Worm (Caenorhabditis elegans) whole organism, late embryonic: ENCODE results near the gene C52E2.5.

Experiments used
- C08G9.2 ChIP-seq: sonication (generic microtip); optimal IDR thresholded peaks from 2 replicates; lab custom pipeline; 2016; ENCODE audit warnings: mild to moderate bottlenecking, missing genetic modification characterization, moderate library complexity, missing compliant biosample characterization
- F13H6.1 ChIP-seq: sonication (generic microtip); optimal IDR thresholded peaks from 2 replicates; lab custom pipeline; 2016; ENCODE audit warnings: missing genetic modification characterization, missing compliant biosample characterization
- K02D7.2 ChIP-seq: sonication (generic microtip); optimal IDR thresholded peaks from 2 replicates; lab custom pipeline; 2017; ENCODE audit warnings: mild to moderate bottlenecking, missing genetic modification characterization, missing compliant biosample characterization
- K09A11.1 ChIP-seq: sonication (generic microtip); optimal IDR thresholded peaks from 2 replicates; lab custom pipeline; 2017; ENCODE audit warnings: antibody characterized with exemption, mild to moderate bottlenecking, missing genetic modification characterization, missing compliant biosample characterization; ENCODE audit not compliant: insufficient read depth
- T23F11.4 ChIP-seq: fragments of 200-800 bp; sonication (Bioruptor generic); optimal IDR thresholded peaks from 2 replicates; lab custom pipeline; 2018; ENCODE audit warnings: mild to moderate bottlenecking, missing genetic modification characterization, missing compliant biosample characterization
- Y22D7AL.16 ChIP-seq: sonication (generic microtip); optimal IDR thresholded peaks from 2 replicates; lab custom pipeline; 2016; ENCODE audit warnings: missing genetic modification characterization, missing compliant biosample characterization
- ceh-18 ChIP-seq: sonication (generic microtip); optimal IDR thresholded peaks from 2 replicates; lab custom pipeline; 2016; ENCODE audit warnings: missing genetic modification characterization, missing compliant biosample characterization
- ceh-2 ChIP-seq: sonication (generic microtip); optimal IDR thresholded peaks from 2 replicates; lab custom pipeline; 2016; ENCODE audit warnings: missing genotype, missing genetic modification characterization, missing compliant biosample characterization
- ceh-30 ChIP-seq: fragments of 150-350 bp; optimal IDR thresholded peaks from 2 replicates; lab custom pipeline; 2014; ENCODE audit warnings: missing biosample characterization, missing genetic modification characterization
- ceh-34 ChIP-seq: sonication (generic microtip); optimal IDR thresholded peaks from 2 replicates; lab custom pipeline; 2016; ENCODE audit warnings: mild to moderate bottlenecking, missing genetic modification characterization, missing compliant biosample characterization
- ceh-45 ChIP-seq: fragments of 200-800 bp; sonication (Bioruptor generic); IDR thresholded peaks from 2 replicates; pipeline ENCODE4 v1.3.6; 2022; ENCODE audit warnings: missing genetic modification reagents, missing genetic modification characterization, missing compliant biosample characterization
- ceh-9 ChIP-seq: sonication (generic microtip); optimal IDR thresholded peaks from 2 replicates; lab custom pipeline; 2016; ENCODE audit warnings: mild to moderate bottlenecking, missing genetic modification characterization, inconsistent platforms, missing compliant biosample characterization
- dve-1 ChIP-seq: sonication (generic microtip); optimal IDR thresholded peaks from 2 replicates; lab custom pipeline; 2017; ENCODE audit warnings: antibody characterized with exemption, mild to moderate bottlenecking, missing genetic modification characterization, missing compliant biosample characterization
- fkh-10 ChIP-seq: fragments of 150-350 bp; optimal IDR thresholded peaks from 2 replicates; lab custom pipeline; 2014; ENCODE audit warnings: missing biosample characterization, missing genetic modification reagents, missing genetic modification characterization
- hlh-30 ChIP-seq: sonication (generic microtip); optimal IDR thresholded peaks from 2 replicates; lab custom pipeline; 2017; ENCODE audit warnings: antibody characterized with exemption, missing genetic modification characterization, missing compliant biosample characterization; ENCODE audit not compliant: insufficient read depth
- lim-6 ChIP-seq: sonication (generic microtip); optimal IDR thresholded peaks from 2 replicates; lab custom pipeline; 2016; ENCODE audit warnings: missing genetic modification characterization, missing compliant biosample characterization
- madf-2 ChIP-seq: sonication (generic microtip); optimal IDR thresholded peaks from 2 replicates; lab custom pipeline; 2017; ENCODE audit warnings: missing genetic modification characterization, missing compliant biosample characterization
- nfya-1 ChIP-seq: sonication (generic microtip); optimal IDR thresholded peaks from 2 replicates; lab custom pipeline; 2017; ENCODE audit warnings: missing genetic modification characterization, mild to moderate bottlenecking, missing compliant biosample characterization, antibody characterized with exemption, moderate library complexity
- nhr-11 ChIP-seq: fragments of 150-350 bp; optimal IDR thresholded peaks from 2 replicates; lab custom pipeline; 2014; ENCODE audit warnings: missing biosample characterization, missing genetic modification characterization
- npax-4 ChIP-seq: sonication (generic microtip); optimal IDR thresholded peaks from 2 replicates; lab custom pipeline; 2016; ENCODE audit warnings: missing genetic modification characterization, missing compliant biosample characterization
- pag-3 ChIP-seq: sonication (generic microtip); optimal IDR thresholded peaks from 2 replicates; lab custom pipeline; 2016; ENCODE audit warnings: missing compliant biosample characterization, missing genetic modification characterization, borderline replicate concordance
- pax-1 ChIP-seq: fragments of 150-350 bp; optimal IDR thresholded peaks from 2 replicates; lab custom pipeline; 2014; ENCODE audit warnings: missing biosample characterization, missing genetic modification characterization
- pqm-1 ChIP-seq: sonication (generic microtip); optimal IDR thresholded peaks from 2 replicates; lab custom pipeline; 2016; ENCODE audit warnings: missing genetic modification characterization, missing compliant biosample characterization
- rnt-1 ChIP-seq: sonication (generic microtip); optimal IDR thresholded peaks from 2 replicates; lab custom pipeline; 2016; ENCODE audit warnings: missing genetic modification characterization, missing compliant biosample characterization
- sox-4 ChIP-seq: sonication (generic microtip); optimal IDR thresholded peaks from 2 replicates; lab custom pipeline; 2017; ENCODE audit warnings: mild to moderate bottlenecking, missing genetic modification characterization, inconsistent platforms, missing compliant biosample characterization
- syd-9 ChIP-seq: sonication (generic microtip); optimal IDR thresholded peaks from 2 replicates; lab custom pipeline; 2016; ENCODE audit warnings: mild to moderate bottlenecking, missing genetic modification characterization, moderate library complexity, missing compliant biosample characterization
- tbx-2 ChIP-seq: sonication (generic microtip); optimal IDR thresholded peaks from 2 replicates; lab custom pipeline; 2016; ENCODE audit warnings: missing genetic modification characterization, missing compliant biosample characterization
- unc-3 ChIP-seq, 2 experiments: fragments of 200-800 bp in 1 of 2; sonication (Bioruptor generic) in 1 of 2; sonication (generic microtip) in 1 of 2; conservative IDR thresholded peaks in 1 of 2; optimal IDR thresholded peaks in 1 of 2; 2 replicates each; pipeline versions ENCODE4 v1.3.6 to Lab custom; 2016 to 2022; ENCODE audit warnings: missing compliant biosample characterization in 2 of 2, missing genetic modification characterization in 2 of 2, missing genetic modification reagents in 1 of 2
- unc-55 ChIP-seq: sonication (generic microtip); optimal IDR thresholded peaks from 2 replicates; lab custom pipeline; 2017; ENCODE audit warnings: missing biosample characterization, missing genetic modification reagents, missing genetic modification characterization
- unc-86 ChIP-seq: sonication (generic microtip); optimal IDR thresholded peaks from 2 replicates; lab custom pipeline; 2016; ENCODE audit warnings: missing genetic modification characterization, missing compliant biosample characterization

The C52E2.5 gene

ce11 chrII:1818300-1818699 lies 24.4 kb downstream of the C52E2.5 start, which contains the start of gene fbxb-10:
fbxb-10 (minus strand) TSS chrII:1818400.
- TF ChIP-seq tbx-2 (tag; lab: Kevin White, UChicago) (no peak), ceh-30 (no peak), K09A11.1 (no peak), nfya-1 (tag; lab: Kevin White, UChicago) (no peak), sox-4 (no peak)

ce11 chrII:1816053-1816452 lies 26.7 kb downstream of the C52E2.5 start:
- no peak for TF ChIP-seq lim-6 (tag; lab: Kevin White, UChicago)
- TF ChIP-seq rnt-1 (tag; lab: Kevin White, UChicago): no peak
- no peak for TF ChIP-seq syd-9 (tag; lab: Kevin White, UChicago)
- no peak for TF ChIP-seq unc-55 (GFP tag; lab: Kevin White, UChicago)
- TF ChIP-seq ceh-18 (tag; lab: Kevin White, UChicago): no peak
- no peak for TF ChIP-seq K09A11.1
- TF ChIP-seq madf-2 (tag; lab: Kevin White, UChicago): no peak
- no peak for TF ChIP-seq pag-3 (tag; lab: Kevin White, UChicago)
- TF ChIP-seq ceh-45: no peak
- TF ChIP-seq npax-4 (tag; lab: Kevin White, UChicago): no peak

ce11 chrII:1808217-1808616 lies 34.5 kb downstream of the C52E2.5 start, which contains the start of gene C08F1.8:
C08F1.8 (minus strand) TSS chrII:1808317.
- TF ChIP-seq nhr-11 (tag; lab: Kevin White, UChicago) (no peak), hlh-30 (tag; lab: Kevin White, UChicago) (peak; percentile 42), ceh-34 (tag; lab: Kevin White, UChicago) (no peak), C08G9.2 (tag; lab: Kevin White, UChicago) (no peak), rnt-1 (tag; lab: Kevin White, UChicago) (no peak), K02D7.2 (tag; lab: Kevin White, UChicago) (no peak), pax-1 (no peak), ceh-45 (no peak)
- TF ChIP-seq, all 69 proteins: peak for 1

ce11 chrII:1806358-1806757 lies 36.4 kb downstream of the C52E2.5 start, which contains the start of gene C08F1.12:
C08F1.12 (minus strand) TSS chrII:1806458.
- TF ChIP-seq hlh-30 (tag; lab: Kevin White, UChicago): no peak
- TF ChIP-seq pax-1: no peak
- TF ChIP-seq pqm-1 (tag; lab: Kevin White, UChicago): no peak
- no peak for TF ChIP-seq Y22D7AL.16
- no peak for TF ChIP-seq ceh-2 (tag; lab: Kevin White, UChicago)
- no peak for TF ChIP-seq unc-86 (tag; lab: Kevin White, UChicago)
- no peak for TF ChIP-seq T23F11.4 (GFP tag; lab: Kevin White, UChicago)
- no peak for TF ChIP-seq ceh-9 (tag; lab: Kevin White, UChicago)
- no peak for TF ChIP-seq lim-6 (tag; lab: Kevin White, UChicago)
- TF ChIP-seq unc-55 (GFP tag; lab: Kevin White, UChicago): no peak
- TF ChIP-seq fkh-10 (GFP tag; lab: Kevin White, UChicago): no peak
- no peak for TF ChIP-seq F13H6.1 (tag; lab: Kevin White, UChicago)
- no peak for TF ChIP-seq dve-1 (tag; lab: Kevin White, UChicago)
- no peak for TF ChIP-seq unc-3 (GFP tag; conservative IDR thresholded peaks at IDR 0.05; lab: Robert Waterston, UW)
- no peak for TF ChIP-seq unc-3 (tag; optimal IDR thresholded peaks at IDR 0.05; lab: Kevin White, UChicago)
- TF ChIP-seq, all 69 proteins: peak for 0
